Worm (Caenorhabditis elegans) whole organism, L3 larva: ENCODE measurements around the gene F11C1.4.

Source experiments
- R02D3.7 ChIP-seq: fragments of 150-350 bp; optimal IDR thresholded peaks from 2 replicates; lab custom pipeline; 2014; ENCODE audit warnings: missing biosample characterization, missing genetic modification characterization
- aly-2 ChIP-seq: fragments of 150-350 bp; optimal IDR thresholded peaks from 2 replicates; lab custom pipeline; 2014; ENCODE audit warnings: missing biosample characterization, missing genetic modification characterization
- egl-27 ChIP-seq: sonication (generic microtip); optimal IDR thresholded peaks from 4 replicates; lab custom pipeline; 2017; ENCODE audit warnings: missing biosample characterization, missing genetic modification reagents, missing genetic modification characterization
- eor-1 ChIP-seq, 2 experiments: fragments of 150-350 bp; optimal IDR thresholded peaks; 2 replicates each; lab custom pipeline; 2014 to 2018; ENCODE audit warnings: missing biosample characterization in 2 of 2, missing genetic modification characterization in 2 of 2
- fos-1 ChIP-seq: fragments of 150-350 bp; optimal IDR thresholded peaks from 2 replicates; lab custom pipeline; 2014; ENCODE audit warnings: missing biosample characterization, missing genetic modification characterization
- jun-1 ChIP-seq: fragments of 150-350 bp; optimal IDR thresholded peaks from 2 replicates; lab custom pipeline; 2014; ENCODE audit warnings: missing biosample characterization, missing genetic modification reagents, missing genetic modification characterization
- nhr-11 ChIP-seq: fragments of 150-350 bp; optimal IDR thresholded peaks from 2 replicates; lab custom pipeline; 2014; ENCODE audit warnings: missing biosample characterization, missing genetic modification characterization
- nhr-23 ChIP-seq: fragments of 150-350 bp; optimal IDR thresholded peaks from 2 replicates; lab custom pipeline; 2014; ENCODE audit warnings: missing biosample characterization, missing genetic modification reagents, missing genetic modification characterization
- nhr-237 ChIP-seq: fragments of 150-350 bp; optimal IDR thresholded peaks from 2 replicates; lab custom pipeline; 2014; ENCODE audit warnings: missing biosample characterization, missing genetic modification characterization
- nhr-25 ChIP-seq: sonication (generic microtip); optimal IDR thresholded peaks from 2 replicates; lab custom pipeline; 2017; ENCODE audit warnings: missing biosample characterization, missing genetic modification characterization
- pqm-1 ChIP-seq: fragments of 150-350 bp; optimal IDR thresholded peaks from 2 replicates; lab custom pipeline; 2017; ENCODE audit warnings: missing biosample characterization, missing genetic modification characterization, inconsistent platforms
- skn-1 ChIP-seq: fragments of 150-350 bp; optimal IDR thresholded peaks from 2 replicates; lab custom pipeline; 2014; ENCODE audit warnings: missing biosample characterization, missing genetic modification characterization
- zag-1 ChIP-seq: fragments of 150-350 bp; optimal IDR thresholded peaks from 2 replicates; lab custom pipeline; 2014; ENCODE audit warnings: missing biosample characterization, missing genetic modification characterization
- ztf-11 ChIP-seq: fragments of 150-350 bp; optimal IDR thresholded peaks from 2 replicates; lab custom pipeline; 2014; ENCODE audit warnings: missing biosample characterization, missing genetic modification characterization

DNA sequence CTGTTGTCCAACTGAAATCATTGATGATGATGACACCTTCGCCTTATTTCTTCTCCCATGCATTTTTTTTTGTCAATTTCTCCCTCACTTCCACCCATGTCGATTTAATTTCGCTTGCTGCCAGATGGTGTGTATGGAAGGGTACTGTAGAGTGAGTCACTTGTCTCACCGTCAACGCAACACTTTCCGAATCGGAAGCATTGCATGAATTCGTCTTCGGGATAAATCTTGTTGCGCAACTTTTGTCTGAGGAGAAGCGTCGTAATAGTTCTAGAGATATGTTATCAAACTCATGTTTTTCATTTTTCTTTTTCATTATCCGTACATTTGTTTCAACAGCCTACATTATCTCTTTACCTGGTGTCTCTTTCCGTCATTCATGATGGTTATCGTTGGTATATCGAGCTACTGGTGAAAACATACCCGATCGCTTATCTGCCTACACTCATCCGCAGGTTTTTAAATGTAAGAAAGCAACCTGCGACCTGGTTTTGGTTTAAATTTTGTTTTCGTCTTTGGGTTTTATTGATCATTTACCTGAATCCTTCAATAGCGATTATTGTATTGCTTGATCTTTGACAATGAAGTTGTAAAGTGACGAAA lies 27.7 kb downstream of the F11C1.4 start:
- no peak for TF ChIP-seq ztf-11 (tag; lab: Kevin White, UChicago)
- TF ChIP-seq jun-1 (tag; lab: Kevin White, UChicago), result no peak
- no peak for TF ChIP-seq pqm-1 (tag; lab: Kevin White, UChicago)
- peak; percentile 93 for TF ChIP-seq nhr-25 (tag; lab: Kevin White, UChicago)
- no peak for TF ChIP-seq eor-1 (tag; optimal IDR thresholded peaks at IDR 0.05; lab: Kevin White, UChicago)
- TF ChIP-seq R02D3.7 (tag; lab: Kevin White, UChicago), result no peak
- TF ChIP-seq zag-1 (tag; lab: Kevin White, UChicago), result no peak
- no peak for TF ChIP-seq nhr-237 (tag; lab: Kevin White, UChicago)
- no peak for TF ChIP-seq egl-27
- TF ChIP-seq skn-1 (tag; lab: Kevin White, UChicago), result no peak
- no peak for TF ChIP-seq fos-1 (tag; lab: Kevin White, UChicago)
- no peak for TF ChIP-seq nhr-11 (tag; lab: Kevin White, UChicago)
- TF ChIP-seq aly-2 (tag; lab: Kevin White, UChicago), result no peak
- peak; percentile 45 for TF ChIP-seq nhr-23 (tag; lab: Kevin White, UChicago)
